Worm (Caenorhabditis elegans): ENCODE measurements around the gene F45D3.2.

The F45D3.2 gene

DNA sequence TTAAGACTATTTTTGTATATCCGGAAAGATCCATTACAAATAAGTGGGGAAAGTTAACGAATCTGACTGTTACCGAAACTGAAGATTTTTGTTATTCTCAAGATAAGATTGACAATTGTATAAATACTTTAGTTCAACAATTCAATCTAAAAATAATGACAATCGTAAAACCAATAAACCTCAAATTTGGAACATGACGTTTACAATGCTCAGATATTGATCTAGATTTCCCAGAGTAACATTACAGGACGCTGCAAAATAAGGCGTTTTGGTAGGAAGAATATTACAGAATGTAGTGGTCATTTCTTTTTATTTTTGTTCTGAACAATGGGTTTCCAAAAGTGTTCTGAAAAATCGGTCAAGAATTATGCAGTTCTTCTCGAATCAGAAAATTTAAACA, 14.1 kb upstream of the F45D3.2 start, which contains the start of gene F45D3.1:
TSS of gene F45D3.1 (plus strand) at position 301 of the 400 bp plus-strand sequence.
- no peak for TF ChIP-seq unc-120 (tag; optimal IDR thresholded peaks at IDR 0.05; ENCODE audit: poor library complexity, severe bottlenecking)
- TF ChIP-seq lin-32 (GFP tag; optimal IDR thresholded peaks at IDR 0.05) = no peak
- TF ChIP-seq lsy-2 (tag; optimal IDR thresholded peaks at IDR 0.05) = no peak

DNA sequence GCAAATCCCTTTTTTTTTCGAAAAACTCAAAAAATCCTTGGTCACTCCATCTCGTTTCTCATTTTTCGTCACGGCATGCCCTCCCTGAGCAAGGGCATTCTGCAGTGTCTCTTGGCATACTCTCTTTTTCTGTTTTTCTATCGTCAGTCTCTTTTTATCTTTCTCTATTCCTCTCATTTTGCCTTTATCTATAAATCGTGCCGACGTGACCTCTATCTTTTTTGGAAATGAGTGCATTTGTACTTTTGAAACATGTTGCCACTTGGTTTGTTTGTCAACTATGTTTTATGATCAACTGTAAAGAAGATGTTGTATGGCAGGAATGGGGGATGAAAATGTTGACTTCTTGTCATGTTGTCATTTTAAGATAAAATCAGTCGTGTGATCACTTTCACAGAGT, 11.9 kb upstream of the F45D3.2 start:
- no peak for TF ChIP-seq unc-120 (tag; optimal IDR thresholded peaks at IDR 0.05; ENCODE audit: poor library complexity, severe bottlenecking)

DNA sequence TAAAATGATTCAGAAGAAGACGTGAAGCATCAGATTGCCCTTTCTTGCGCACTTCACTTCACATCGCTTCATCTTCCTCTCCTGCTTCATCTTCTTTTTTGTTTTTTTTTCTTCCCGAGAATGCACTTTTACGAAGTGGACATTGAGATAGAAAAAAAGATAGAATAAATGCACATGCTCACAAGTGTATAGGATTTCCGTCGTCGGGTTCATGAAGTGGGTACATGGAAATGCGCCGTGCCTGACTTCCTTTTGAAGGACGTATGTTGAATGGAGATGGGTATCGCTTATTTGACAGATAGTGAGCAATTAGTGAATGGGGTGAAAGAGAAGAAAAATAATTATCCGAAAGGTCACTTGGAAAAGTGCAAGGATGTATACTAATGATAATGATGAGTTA, 10.7 kb upstream of the F45D3.2 start:
- TF ChIP-seq mls-2 (tag; optimal IDR thresholded peaks at IDR 0.05) (no peak), drap-1 (GFP tag; optimal IDR thresholded peaks at IDR 0.05) (no peak), lsy-2 (tag; optimal IDR thresholded peaks at IDR 0.05) (no peak), zip-8 (tag; optimal IDR thresholded peaks at IDR 0.05) (no peak), nhr-2 (tag; optimal IDR thresholded peaks at IDR 0.05) (no peak), pha-4 (tag; optimal IDR thresholded peaks at IDR 0.05) (no peak), sptf-1 (tag; optimal IDR thresholded peaks at IDR 0.05) (no peak), hlh-1 (tag; optimal IDR thresholded peaks at IDR 0.05) (no peak), tbx-8 (GFP tag; optimal IDR thresholded peaks at IDR 0.05) (no peak), M03D4.4 (tag; optimal IDR thresholded peaks at IDR 0.05) (no peak), nhr-76 (tag; optimal IDR thresholded peaks at IDR 0.05) (no peak), ces-1 (GFP tag; optimal IDR thresholded peaks at IDR 0.05) (no peak), bed-3 (GFP tag; optimal IDR thresholded peaks at IDR 0.05) (no peak), flh-1 (GFP tag; optimal IDR thresholded peaks at IDR 0.05) (no peak), cnd-1 (tag; optimal IDR thresholded peaks at IDR 0.05) (no peak), nhr-28 (tag; optimal IDR thresholded peaks at IDR 0.05) (no peak), ceh-39 (tag; optimal IDR thresholded peaks at IDR 0.05) (no peak), nhr-237 (tag; optimal IDR thresholded peaks at IDR 0.05) (no peak)

DNA sequence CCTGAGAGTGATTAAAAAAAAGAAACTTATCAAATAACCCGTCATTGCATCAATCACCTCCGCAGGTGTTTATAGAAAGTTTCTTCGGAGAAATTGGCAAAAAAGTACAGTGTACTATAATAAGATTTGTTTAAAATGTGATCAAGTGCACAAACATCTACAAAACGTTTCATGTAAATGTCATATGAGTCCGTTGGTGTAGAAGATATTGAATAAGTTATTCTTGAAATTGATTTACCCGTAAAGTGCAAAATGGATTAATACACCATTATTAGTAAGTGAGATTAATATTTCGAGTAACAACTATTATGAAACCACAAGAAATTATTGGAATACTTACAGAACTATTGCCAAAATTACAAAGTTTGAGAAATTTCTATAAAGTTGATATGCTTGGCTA, 9.8 kb upstream of the F45D3.2 start:
- TF ChIP-seq ces-1 (GFP tag; optimal IDR thresholded peaks at IDR 0.05) = peak; percentile 5
- no peak for TF ChIP-seq sptf-1 (tag; optimal IDR thresholded peaks at IDR 0.05)
- TF ChIP-seq mls-2 (tag; optimal IDR thresholded peaks at IDR 0.05) = no peak
- no peak for TF ChIP-seq drap-1 (GFP tag; optimal IDR thresholded peaks at IDR 0.05)

DNA sequence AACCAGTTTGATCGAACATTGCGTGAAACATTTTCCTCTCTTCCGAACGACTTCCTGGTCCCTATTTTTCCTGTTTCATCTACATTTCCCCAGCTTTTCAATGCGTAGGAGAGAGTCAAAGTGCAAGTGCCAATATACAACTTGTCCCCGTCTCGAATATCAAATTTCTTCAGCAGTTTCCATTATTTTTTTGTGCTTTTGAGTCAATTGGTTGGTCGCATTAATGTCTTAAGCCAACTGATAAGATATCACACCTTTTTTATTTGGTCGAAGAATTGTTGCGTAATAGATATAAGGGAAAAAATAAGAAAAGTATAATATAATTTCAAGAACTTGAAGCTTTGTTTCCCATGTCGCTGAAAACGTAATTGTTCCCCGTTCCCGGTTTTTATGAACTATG, 8.5 kb upstream of the F45D3.2 start:
- TF ChIP-seq zip-8 (tag; optimal IDR thresholded peaks at IDR 0.05) (peak; percentile 75), flh-1 (GFP tag; optimal IDR thresholded peaks at IDR 0.05) (no peak), M03D4.4 (tag; optimal IDR thresholded peaks at IDR 0.05) (no peak), lin-13 (tag; optimal IDR thresholded peaks at IDR 0.05) (no peak), nhr-2 (tag; optimal IDR thresholded peaks at IDR 0.05) (no peak), mab-5 (tag; optimal IDR thresholded peaks at IDR 0.05) (no peak), ceh-83 (GFP tag; optimal IDR thresholded peaks at IDR 0.05) (no peak)

DNA sequence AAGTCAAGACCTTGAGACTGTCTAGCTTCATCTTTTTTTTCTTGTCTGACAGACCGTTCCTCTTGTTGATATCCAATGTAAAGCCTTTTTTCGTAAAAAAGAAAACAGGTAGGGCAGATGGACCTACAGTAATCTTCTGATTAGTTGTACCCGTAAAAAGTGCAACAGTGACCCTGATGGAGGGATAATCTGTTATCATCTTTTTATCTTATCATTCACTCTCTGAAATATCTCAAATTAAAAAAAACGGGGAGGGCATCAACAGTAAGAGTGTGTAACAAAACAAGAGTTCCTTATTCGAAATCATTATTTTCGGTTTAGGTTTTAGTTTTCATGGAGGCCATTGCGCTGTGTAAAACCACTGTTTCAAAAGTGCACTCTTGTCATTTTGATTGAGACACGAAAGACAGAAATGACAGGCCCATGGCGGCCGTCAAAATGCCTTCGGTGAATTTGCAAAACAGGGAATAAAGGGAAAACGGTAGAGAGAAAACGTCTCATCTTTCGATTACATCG, 7.1 kb upstream of the F45D3.2 start:
- TF ChIP-seq bed-3 (GFP tag; optimal IDR thresholded peaks at IDR 0.05) (no peak), sem-2 (GFP tag; optimal IDR thresholded peaks at IDR 0.05) (no peak), hlh-1 (tag; optimal IDR thresholded peaks at IDR 0.05) (no peak), ces-1 (GFP tag; optimal IDR thresholded peaks at IDR 0.05) (no peak), ceh-39 (tag; optimal IDR thresholded peaks at IDR 0.05) (no peak), sptf-1 (tag; optimal IDR thresholded peaks at IDR 0.05) (no peak), nhr-237 (tag; optimal IDR thresholded peaks at IDR 0.05) (no peak), lin-13 (tag; optimal IDR thresholded peaks at IDR 0.05) (no peak), nhr-12 (tag; optimal IDR thresholded peaks at IDR 0.05) (no peak), zip-8 (tag; optimal IDR thresholded peaks at IDR 0.05) (no peak), elt-1 (tag; optimal IDR thresholded peaks at IDR 0.05; ENCODE audit: borderline replicate concordance, insufficient read depth) (no peak), blmp-1 (tag; optimal IDR thresholded peaks at IDR 0.05) (no peak), ceh-83 (GFP tag; optimal IDR thresholded peaks at IDR 0.05) (no peak), pha-4 (tag; optimal IDR thresholded peaks at IDR 0.05) (no peak), mep-1 (tag; optimal IDR thresholded peaks at IDR 0.05) (no peak), mls-2 (tag; optimal IDR thresholded peaks at IDR 0.05) (no peak), ceh-43 (GFP tag; optimal IDR thresholded peaks at IDR 0.05) (no peak), nhr-28 (tag; optimal IDR thresholded peaks at IDR 0.05) (no peak), unc-39 (tag; optimal IDR thresholded peaks at IDR 0.05) (no peak)

Measured in whole organism, mixed stage, embryonic.